Fruit fly (Drosophila melanogaster) whole organism, embryonic: ENCODE measurements around the gene CG14684.

Source experiments
- C15 ChIP-seq: fragments of 200-800 bp; sonication (Bioruptor generic); IDR thresholded peaks from 3 replicates; pipeline ENCODE4 v1.3.6; 2022; ENCODE audit warnings: missing biosample characterization, missing genetic modification characterization
- CG10267 ChIP-seq: fragments of 200-800 bp; sonication (Bioruptor generic); optimal IDR thresholded peaks from 2 replicates; lab custom pipeline; 2018; ENCODE audit warnings: missing biosample characterization, mild to moderate bottlenecking, missing genetic modification characterization, moderate library complexity
- CG12659 ChIP-seq: fragments of 200-800 bp; sonication (Bioruptor generic); optimal IDR thresholded peaks from 3 replicates; lab custom pipeline; 2017; ENCODE audit warnings: mild to moderate bottlenecking, missing biosample characterization, missing genetic modification reagents, missing genetic modification characterization
- CG14441 ChIP-seq: fragments of 200-800 bp; sonication (Bioruptor generic); IDR thresholded peaks from 2 replicates; pipeline ENCODE4 v1.3.6; 2022; ENCODE audit warnings: missing biosample characterization, missing genetic modification characterization
- CG14860 ChIP-seq: fragments of 200-800 bp; sonication (Bioruptor generic); IDR thresholded peaks from 3 replicates; pipeline ENCODE4 v1.3.6; 2022; ENCODE audit warnings: missing biosample characterization, missing genetic modification characterization; ENCODE audit not compliant: partially characterized antibody
- CG15601 ChIP-seq: fragments of 200-800 bp; sonication (Bioruptor generic); optimal IDR thresholded peaks from 3 replicates; lab custom pipeline; 2019; ENCODE audit warnings: missing biosample characterization, mild to moderate bottlenecking, missing genetic modification characterization, moderate library complexity
- CG16863 ChIP-seq: fragments of 200-800 bp; sonication (Bioruptor generic); optimal IDR thresholded peaks from 3 replicates; lab custom pipeline; 2016; ENCODE audit warnings: missing biosample characterization, missing genetic modification characterization
- CG17328 ChIP-seq: fragments of 200-800 bp; sonication (Bioruptor generic); IDR thresholded peaks from 2 replicates; pipeline ENCODE4 v1.3.6; 2022; ENCODE audit warnings: missing biosample characterization, missing genetic modification characterization
- CG17568 ChIP-seq: fragments of 200-800 bp; sonication (Bioruptor generic); optimal IDR thresholded peaks from 2 replicates; lab custom pipeline; 2018; ENCODE audit warnings: missing biosample characterization, mild to moderate bottlenecking, missing genetic modification characterization, moderate library complexity
- CG18476 ChIP-seq: fragments of 200-800 bp; sonication (Bioruptor generic); optimal IDR thresholded peaks from 2 replicates; lab custom pipeline; 2016; ENCODE audit warnings: missing biosample characterization, mild to moderate bottlenecking, missing genetic modification characterization
- CG2712 ChIP-seq: fragments of 200-800 bp; optimal IDR thresholded peaks from 3 replicates; lab custom pipeline; 2019; ENCODE audit warnings: missing biosample characterization, mild to moderate bottlenecking, missing genetic modification characterization, moderate library complexity
- CG31224 ChIP-seq: fragments of 200-800 bp; sonication (Bioruptor generic); IDR thresholded peaks from 2 replicates; pipeline ENCODE4 v1.3.6; 2022; ENCODE audit warnings: missing biosample characterization, missing genetic modification characterization
- CG4360 ChIP-seq: fragments of 200-800 bp; sonication (Bioruptor generic); IDR thresholded peaks from 2 replicates; pipeline ENCODE4 v1.3.6; 2022; ENCODE audit warnings: missing biosample characterization, missing genetic modification characterization
- CG6175 ChIP-seq: fragments of 200-800 bp; sonication (Bioruptor generic); IDR thresholded peaks from 3 replicates; pipeline ENCODE4 v1.3.6; 2022; ENCODE audit warnings: missing biosample characterization, missing genetic modification characterization
- CG6654 ChIP-seq: fragments of 200-800 bp; sonication (Bioruptor generic); optimal IDR thresholded peaks from 2 replicates; lab custom pipeline; 2017; ENCODE audit warnings: missing biosample characterization, mild to moderate bottlenecking, missing genetic modification characterization
- CG6791 ChIP-seq: fragments of 200-800 bp; sonication (Bioruptor generic); IDR thresholded peaks from 3 replicates; pipeline ENCODE4 v1.3.6; 2022; ENCODE audit warnings: missing biosample characterization, missing genetic modification characterization; ENCODE audit not compliant: partially characterized antibody
- CG8290 ChIP-seq, 3 experiments: fragments of 200-800 bp; sonication (Bioruptor generic); optimal IDR thresholded peaks; 2 replicates each; lab custom pipeline; 2016 to 2019; ENCODE audit warnings: missing biosample characterization in 3 of 3, missing genetic modification characterization in 3 of 3, mild to moderate bottlenecking in 2 of 3, moderate library complexity in 1 of 3
- CG8944 ChIP-seq: fragments of 200-800 bp; sonication (Bioruptor generic); optimal IDR thresholded peaks from 3 replicates; lab custom pipeline; 2016; ENCODE audit warnings: missing biosample characterization, missing genetic modification characterization
- CHES-1-like ChIP-seq: fragments of 200-800 bp; sonication (Bioruptor generic); optimal IDR thresholded peaks from 2 replicates; lab custom pipeline; 2016; ENCODE audit warnings: missing biosample characterization, missing genetic modification characterization
- Camta ChIP-seq: fragments of 200-800 bp; sonication (Bioruptor generic); optimal IDR thresholded peaks from 2 replicates; lab custom pipeline; 2016; ENCODE audit warnings: missing biosample characterization, missing genetic modification characterization
- D19A ChIP-seq: fragments of 200-800 bp; optimal IDR thresholded peaks from 3 replicates; lab custom pipeline; 2019; ENCODE audit warnings: missing biosample characterization, mild to moderate bottlenecking, missing genetic modification characterization, moderate library complexity
- Dfd ChIP-seq, 2 experiments: fragments of >200 bp; optimal IDR thresholded peaks; 2 replicates each; lab custom pipeline; 2017; ENCODE audit warnings: missing biosample characterization in 2 of 2, missing genetic modification characterization in 2 of 2
- Dref ChIP-seq: fragments of 200-800 bp; sonication (Bioruptor generic); IDR thresholded peaks from 2 replicates; pipeline ENCODE4 v1.3.6; 2022; ENCODE audit warnings: missing biosample characterization, missing genetic modification characterization
- Ets65A ChIP-seq: fragments of 200-800 bp; sonication (Bioruptor generic); peaks from one replicate; lab custom pipeline; 2016; ENCODE audit warnings: missing biosample characterization, missing genetic modification characterization
- HLH4C ChIP-seq: fragments of 200-800 bp; sonication (Bioruptor generic); IDR thresholded peaks from 3 replicates; pipeline ENCODE4 v1.3.6; 2022; ENCODE audit warnings: missing biosample characterization, missing genetic modification characterization; ENCODE audit not compliant: partially characterized antibody
- HmgZ ChIP-seq: fragments of 200-800 bp; sonication (Bioruptor generic); optimal IDR thresholded peaks from 2 replicates; lab custom pipeline; 2018; ENCODE audit warnings: missing biosample characterization, mild to moderate bottlenecking, missing genetic modification characterization
- Hr51 ChIP-seq, 2 experiments: fragments of 200-800 bp; sonication (Bioruptor generic); optimal IDR thresholded peaks; 2 replicates in 1 of 2; 3 replicates in 1 of 2; lab custom pipeline; 2016 to 2018; ENCODE audit warnings: missing biosample characterization in 2 of 2, missing genetic modification characterization in 2 of 2, mild to moderate bottlenecking in 1 of 2, moderate library complexity in 1 of 2
- MBD-R2 ChIP-seq: fragments of 200-800 bp; sonication (Bioruptor generic); IDR thresholded peaks from 2 replicates; pipeline ENCODE4 v1.3.6; 2022; ENCODE audit warnings: missing biosample characterization, missing genetic modification characterization
- NC2α ChIP-seq: fragments of 200-800 bp; sonication (Bioruptor generic); optimal IDR thresholded peaks from 2 replicates; lab custom pipeline; 2016; ENCODE audit warnings: missing biosample characterization, missing genetic modification characterization
- NC2β ChIP-seq: fragments of 200-800 bp; sonication (Bioruptor generic); optimal IDR thresholded peaks from 2 replicates; lab custom pipeline; 2016; ENCODE audit warnings: missing biosample characterization, missing genetic modification characterization
- Nf-YC ChIP-seq: fragments of 200-800 bp; optimal IDR thresholded peaks from 3 replicates; lab custom pipeline; 2019; ENCODE audit warnings: missing biosample characterization, mild to moderate bottlenecking, missing genetic modification characterization, moderate library complexity
- NfI ChIP-seq: fragments of 200-800 bp; sonication (Bioruptor generic); optimal IDR thresholded peaks from 3 replicates; lab custom pipeline; 2018; ENCODE audit warnings: missing biosample characterization, mild to moderate bottlenecking, missing genetic modification characterization, moderate library complexity
- PHDP ChIP-seq: fragments of 200-800 bp; sonication (Bioruptor generic); optimal IDR thresholded peaks from 3 replicates; lab custom pipeline; 2018; ENCODE audit warnings: missing biosample characterization, mild to moderate bottlenecking, missing genetic modification characterization, moderate library complexity
- Ptx1 ChIP-seq: fragments of 200-800 bp; sonication (Bioruptor generic); IDR thresholded peaks from 2 replicates; pipeline ENCODE4 v1.3.6; 2022; ENCODE audit warnings: missing biosample characterization, missing genetic modification characterization
- Rx ChIP-seq: fragments of 200-800 bp; sonication (Bioruptor generic); IDR thresholded peaks from 2 replicates; pipeline ENCODE4 v1.3.6; 2022; ENCODE audit warnings: missing biosample characterization, missing genetic modification characterization
- Side ChIP-seq: fragments of 200-800 bp; sonication (Bioruptor generic); optimal IDR thresholded peaks from 2 replicates; lab custom pipeline; 2016; ENCODE audit warnings: missing biosample characterization, missing genetic modification characterization
- ara ChIP-seq: fragments of 200-800 bp; sonication (Bioruptor generic); IDR thresholded peaks from 2 replicates; pipeline ENCODE4 v1.3.6; 2022; ENCODE audit warnings: missing biosample characterization, missing genetic modification characterization
- crc ChIP-seq: fragments of 200-800 bp; sonication (Bioruptor generic); optimal IDR thresholded peaks from 2 replicates; lab custom pipeline; 2016; ENCODE audit warnings: missing biosample characterization, missing genetic modification characterization
- croc ChIP-seq: fragments of 200-800 bp; sonication (Bioruptor generic); conservative IDR thresholded peaks from 3 replicates; pipeline ENCODE4 v1.3.6; 2022; ENCODE audit warnings: missing biosample characterization, missing genetic modification characterization
- dpn ChIP-seq, 2 experiments: fragments of 200-800 bp; sonication (Bioruptor generic); optimal IDR thresholded peaks; 3 replicates each; lab custom pipeline; 2016; ENCODE audit warnings: missing biosample characterization in 2 of 2, missing genetic modification characterization in 2 of 2
- ems ChIP-seq: fragments of 200-800 bp; sonication (Bioruptor generic); optimal IDR thresholded peaks from 3 replicates; lab custom pipeline; 2016; ENCODE audit warnings: missing biosample characterization, missing genetic modification characterization
- grau ChIP-seq: fragments of 200-800 bp; optimal IDR thresholded peaks from 3 replicates; lab custom pipeline; 2019; ENCODE audit warnings: missing biosample characterization, mild to moderate bottlenecking, missing genetic modification characterization, moderate library complexity
- gro ChIP-seq: fragments of 200-800 bp; sonication (Bioruptor generic); optimal IDR thresholded peaks from 2 replicates; lab custom pipeline; 2016; ENCODE audit warnings: missing biosample characterization, missing genetic modification characterization
- lilli ChIP-seq: fragments of 200-800 bp; sonication (Bioruptor generic); optimal IDR thresholded peaks from 3 replicates; lab custom pipeline; 2016; ENCODE audit warnings: missing biosample characterization, missing genetic modification characterization
- lola ChIP-seq, 3 experiments: fragments of >200 bp in 2 of 3; fragments of 200-800 bp in 1 of 3; sonication (Bioruptor generic) in 1 of 3; optimal IDR thresholded peaks; 2 replicates each; lab custom pipeline; 2017 to 2019; ENCODE audit warnings: missing biosample characterization in 3 of 3, missing genetic modification characterization in 3 of 3, mild to moderate bottlenecking in 1 of 3, moderate library complexity in 1 of 3
- pfk ChIP-seq: fragments of 200-800 bp; sonication (Bioruptor generic); optimal IDR thresholded peaks from 2 replicates; lab custom pipeline; 2018; ENCODE audit warnings: missing biosample characterization, mild to moderate bottlenecking, missing genetic modification characterization, moderate library complexity
- phol ChIP-seq: fragments of 200-800 bp; sonication (Bioruptor generic); optimal IDR thresholded peaks from 3 replicates; lab custom pipeline; 2018; ENCODE audit warnings: missing biosample characterization, mild to moderate bottlenecking, missing genetic modification characterization, moderate library complexity
- tx ChIP-seq: fragments of 200-800 bp; sonication (Bioruptor generic); optimal IDR thresholded peaks from 2 replicates; lab custom pipeline; 2016; ENCODE audit warnings: missing biosample characterization, missing genetic modification characterization
- unpg ChIP-seq: fragments of 200-800 bp; sonication (Bioruptor generic); optimal IDR thresholded peaks from 3 replicates; lab custom pipeline; 2018; ENCODE audit warnings: missing biosample characterization, mild to moderate bottlenecking, missing genetic modification characterization, moderate library complexity
- zen ChIP-seq: fragments of 200-800 bp; sonication (Bioruptor generic); optimal IDR thresholded peaks from 3 replicates; lab custom pipeline; 2018; ENCODE audit warnings: missing biosample characterization, mild to moderate bottlenecking, missing genetic modification characterization, moderate library complexity

CG14684 gene

DNA sequence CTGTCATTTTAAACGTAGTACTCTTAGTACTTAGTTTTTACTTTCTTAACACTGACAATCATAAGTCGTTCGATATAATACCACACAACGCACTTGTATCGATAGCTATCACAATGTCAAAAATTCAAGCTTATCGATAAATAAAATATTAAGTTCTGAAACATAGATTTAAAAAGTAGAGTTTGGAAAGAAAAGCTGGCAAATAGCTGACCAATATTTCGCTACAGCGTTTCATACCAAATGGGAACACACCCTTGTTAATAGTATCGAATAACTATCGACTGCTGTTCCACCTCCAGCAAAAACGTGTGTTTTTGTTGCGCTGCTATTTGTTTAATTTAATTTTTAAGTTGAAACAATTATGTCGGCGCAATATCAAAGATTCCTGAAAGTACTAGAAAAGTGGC, 10.4 kb upstream of the CG14684 start, which contains the start of the genes pug, CG14683 and CG46459 (continued):
- TF ChIP-seq lilli (GFP tag; lab: Kevin White, UChicago) (peak; percentile 74), CG18476 (GFP tag; lab: Kevin White, UChicago) (peak; percentile 24), CG15601 (no peak), CG2712 (tag; lab: Kevin White, UChicago) (peak; percentile 69), Ets65A (peak; percentile 67), C15 (GFP tag; lab: Robert Waterston, UW) (no peak), CG10267 (peak; percentile 93), ems (GFP tag; lab: Kevin White, UChicago) (peak; percentile 66), croc (no peak), CG12659 (peak; percentile 23), Camta (GFP tag; lab: Kevin White, UChicago) (peak; percentile 58), Side (GFP tag; lab: Kevin White, UChicago) (peak; percentile 60), CHES-1-like (GFP tag; lab: Kevin White, UChicago) (peak; percentile 24), Dref (GFP tag; lab: Robert Waterston, UW) (peak; percentile 77), phol (tag; lab: Kevin White, UChicago) (peak; percentile 57), CG8290 (GFP tag; optimal IDR thresholded peaks at IDR 0.05; lab: Kevin White, UChicago) (peak; percentile 58), CG8290 (tag; optimal IDR thresholded peaks at IDR 0.05; lab: Kevin White, UChicago) (no peak), MBD-R2 (GFP tag; lab: Robert Waterston, UW) (peak; percentile 35; the same call in 1 of the 2 replicates), ara (GFP tag; lab: Robert Waterston, UW) (no peak), CG17328 (no peak), pfk (GFP tag; lab: Kevin White, UChicago) (no peak), HLH4C (GFP tag; lab: Robert Waterston, UW) (peak; percentile 95), lola (GFP tag; optimal IDR thresholded peaks at IDR 0.05; lab: Kevin White, UChicago) (peak in 1 of 3 experiments; percentile 26), Ptx1 (0 out of 2 replicates have a peak, but pooled peaks have one; percentile 12), PHDP (tag; lab: Kevin White, UChicago) (peak; percentile 12), CG14860 (peak; percentile 98), CG6791 (peak; percentile 92), CG6654 (GFP tag; lab: Kevin White, UChicago) (no peak), gro (GFP tag; lab: Kevin White, UChicago) (peak; percentile 70), NC2α (no peak), Hr51 (GFP tag; optimal IDR thresholded peaks at IDR 0.05; lab: Kevin White, UChicago) (peak in 1 of 2 experiments; percentile 28), unpg (GFP tag; lab: Kevin White, UChicago) (peak; percentile 44), tx (GFP tag; lab: Kevin White, UChicago) (peak; percentile 18), zen (tag; lab: Kevin White, UChicago) (peak; percentile 54), CG14441 (GFP tag; lab: Robert Waterston, UW) (peak; percentile 39; the same call in 1 of the 2 replicates), CG31224 (GFP tag; lab: Robert Waterston, UW) (0 out of 2 replicates have a peak, but pooled peaks have one; percentile 16), CG6175 (GFP tag; lab: Robert Waterston, UW) (no peak), Rx (GFP tag; lab: Robert Waterston, UW) (no peak), CG17568 (GFP tag; lab: Kevin White, UChicago) (no peak), NfI (GFP tag; lab: Kevin White, UChicago) (peak; percentile 10), CG8944 (peak; percentile 32), grau (tag; lab: Kevin White, UChicago) (peak; percentile 31), CG4360 (GFP tag; lab: Robert Waterston, UW) (peak; percentile 8; the same call in 1 of the 2 replicates), CG16863 (peak; percentile 12), crc (GFP tag; lab: Kevin White, UChicago) (peak; percentile 32), dpn (GFP tag; optimal IDR thresholded peaks at IDR 0.05; lab: Kevin White, UChicago) (peak; percentile 21 to 60), Dfd (GFP tag; optimal IDR thresholded peaks at IDR 0.05; lab: Kevin White, UChicago) (no peak), NC2β (GFP tag; lab: Kevin White, UChicago) (peak; percentile 2), Nf-YC (tag; lab: Kevin White, UChicago) (peak; percentile 25), D19A (tag; lab: Kevin White, UChicago) (peak; percentile 1), HmgZ (tag; lab: Kevin White, UChicago) (peak; percentile 24)
